Worm (Caenorhabditis elegans): ENCODE data around the gene F55E10.2.

- no peak for TF ChIP-seq daf-12 (tag; optimal IDR thresholded peaks at IDR 0.05)
- no peak for TF ChIP-seq nhr-11 (tag; optimal IDR thresholded peaks at IDR 0.05)
- TF ChIP-seq pqm-1 (tag; optimal IDR thresholded peaks at IDR 0.05) = no peak
- TF ChIP-seq ama-1 (optimal IDR thresholded peaks at IDR 0.05) = no peak
- no peak for TF ChIP-seq nhr-76 (tag; optimal IDR thresholded peaks at IDR 0.05)
- TF ChIP-seq nhr-237 (tag; optimal IDR thresholded peaks at IDR 0.05) = no peak
- TF ChIP-seq nhr-77 (tag; optimal IDR thresholded peaks at IDR 0.05) = no peak
- TF ChIP-seq aly-2 (tag; optimal IDR thresholded peaks at IDR 0.05) = no peak
- TF ChIP-seq pha-4 (tag; optimal IDR thresholded peaks at IDR 0.05) = no peak
- no peak for TF ChIP-seq unc-62 (GFP tag; optimal IDR thresholded peaks at IDR 0.05)
- no peak for TF ChIP-seq lin-39 (tag; optimal IDR thresholded peaks at IDR 0.05)
These were observed 13.8 kb downstream of the F55E10.2 start for ce11 chrX:8354284-8354784.

Data from whole organism, L3 larva.